Worm (Caenorhabditis elegans) whole organism, midembryonic: ENCODE data around the gene F15H10.10.

Experiments
- T22C8.4 ChIP-seq: fragments of 200-800 bp; sonication (Bioruptor generic); IDR thresholded peaks from 2 replicates; pipeline ENCODE4 v1.3.6; 2022; ENCODE audit warnings: missing genetic modification characterization, missing compliant biosample characterization
- cog-1 ChIP-seq: sonication (generic microtip); optimal IDR thresholded peaks from 2 replicates; lab custom pipeline; 2016; ENCODE audit warnings: missing genetic modification characterization, missing compliant biosample characterization
- flt-1 ChIP-seq: fragments of 200-800 bp; sonication (Bioruptor generic); IDR thresholded peaks from 2 replicates; pipeline ENCODE4 v1.3.6; 2022; ENCODE audit warnings: missing genetic modification characterization, missing compliant biosample characterization
- klf-2 ChIP-seq: fragments of 200-800 bp; sonication (Bioruptor generic); conservative IDR thresholded peaks from 2 replicates; pipeline ENCODE4 v1.3.6; 2022; ENCODE audit warnings: missing genetic modification reagents, missing genetic modification characterization, missing compliant biosample characterization
- med-1 ChIP-seq: sonication (generic microtip); optimal IDR thresholded peaks from 2 replicates; lab custom pipeline; 2017; ENCODE audit warnings: missing genetic modification characterization, mild to moderate bottlenecking, missing compliant biosample characterization, antibody characterized with exemption, missing genetic modification reagents; ENCODE audit not compliant: insufficient read depth
- tab-1 ChIP-seq: fragments of 200-800 bp; sonication (Bioruptor generic); IDR thresholded peaks from 2 replicates; pipeline ENCODE4 v1.3.6; 2022; ENCODE audit warnings: missing genetic modification characterization, missing compliant biosample characterization
- ztf-29 ChIP-seq: fragments of 200-800 bp; sonication (Bioruptor generic); IDR thresholded peaks from 2 replicates; pipeline ENCODE4 v1.3.6; 2022; ENCODE audit warnings: missing genetic modification reagents, missing genetic modification characterization, missing compliant biosample characterization

DNA sequence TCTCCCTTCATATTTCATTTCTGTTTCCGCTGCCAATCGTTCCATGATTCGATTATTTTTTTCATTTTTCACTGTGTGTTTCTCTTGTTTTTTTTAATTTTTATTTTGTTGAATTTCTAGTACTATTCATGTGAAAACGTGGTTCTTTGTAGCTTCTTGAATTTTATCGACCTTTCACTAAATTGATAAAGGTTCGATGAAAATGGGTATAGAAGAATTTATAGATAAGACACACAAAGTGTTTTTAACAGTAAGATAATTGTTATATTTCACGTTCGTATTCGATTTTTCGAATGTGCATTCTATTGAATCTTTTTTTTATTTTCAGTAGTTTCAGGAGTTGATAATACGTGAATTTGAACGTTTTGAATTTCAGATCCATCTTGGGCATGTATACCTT, 44.9 kb downstream of the F15H10.10 start, which contains the start of gene ugt-49:
- TF ChIP-seq cog-1 (tag; lab: Kevin White, UChicago) (no peak), ztf-29 (GFP tag; lab: Robert Waterston, UW) (no peak), klf-2 (no peak), med-1 (no peak), T22C8.4 (no peak), flt-1 (GFP tag; lab: Robert Waterston, UW) (no peak), tab-1 (no peak)
